Worm (Caenorhabditis elegans): ENCODE results near the gene unc-26.

unc-26 gene

DNA sequence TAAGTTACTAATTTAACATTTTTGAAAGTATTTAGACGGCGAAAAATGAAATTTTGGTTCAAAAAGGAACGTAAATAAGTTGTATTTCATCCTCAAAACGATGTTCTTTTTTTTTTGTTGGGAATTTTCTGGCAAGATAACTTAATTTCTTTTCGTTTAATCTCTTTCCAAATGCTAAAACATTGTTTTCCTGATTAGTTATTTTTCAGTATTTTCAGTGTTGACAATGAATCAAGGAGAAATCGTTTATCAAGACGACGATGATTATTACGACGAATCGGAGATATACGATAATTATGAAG, 31.5 kb downstream of the unc-26 start, which contains the start of gene lin-54:
Gene lin-54, plus strand, starts transcription at position 203 of the 302 bp plus-strand sequence.
- no peak for TF ChIP-seq ztf-23 (GFP tag; IDR thresholded peaks at IDR 0.05)

DNA sequence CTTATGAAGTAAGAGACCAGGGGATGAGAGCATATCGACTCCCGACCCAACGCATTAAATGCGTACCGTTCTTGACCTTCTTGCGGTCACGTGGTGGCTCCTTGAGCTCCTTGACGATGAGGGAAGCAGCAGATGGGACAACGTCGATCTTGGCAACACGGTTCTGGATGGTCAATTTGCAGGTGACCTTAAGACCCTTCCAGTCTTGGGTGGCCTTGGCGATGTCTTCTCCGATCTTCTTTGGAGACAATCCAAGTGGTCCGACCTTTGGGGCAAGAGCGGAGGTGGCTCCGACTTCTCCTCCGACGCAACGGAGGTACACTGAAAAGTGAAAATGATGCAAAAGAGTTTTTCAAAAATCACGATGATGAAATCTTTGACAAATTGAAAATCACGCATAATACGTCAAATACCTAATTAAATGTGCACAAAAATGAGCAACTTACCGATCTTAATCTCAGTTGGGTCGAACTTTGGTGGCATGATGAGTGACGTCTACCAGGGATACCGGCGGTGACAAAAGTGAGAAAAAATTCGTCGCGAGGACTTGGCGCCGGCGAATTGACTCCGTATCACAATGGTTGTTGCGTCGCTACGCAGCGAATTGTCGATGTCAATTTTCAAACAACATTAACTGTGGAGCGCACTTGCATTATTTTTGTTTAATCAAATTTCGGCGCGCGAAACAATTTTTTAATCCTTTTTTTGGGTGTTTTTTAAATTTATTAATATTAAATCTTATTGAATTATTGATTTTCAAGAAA, 32.1 kb downstream of the unc-26 start, which contains the start of gene rpl-12:
Gene rpl-12, minus strand, starts transcription at position 574 of the 764 bp plus-strand sequence.
- no peak for TF ChIP-seq ztf-29 (GFP tag; IDR thresholded peaks at IDR 0.05)
- TF ChIP-seq ref-1 (GFP tag; conservative IDR thresholded peaks at IDR 0.05): no peak
- TF ChIP-seq cog-1 (tag; optimal IDR thresholded peaks at IDR 0.05): peak; percentile 98
- no peak for TF ChIP-seq tab-1 (GFP tag; IDR thresholded peaks at IDR 0.05)
- no peak for TF ChIP-seq med-1 (GFP tag; optimal IDR thresholded peaks at IDR 0.05; ENCODE audit: insufficient read depth)
- peak; percentile 89 for TF ChIP-seq ztf-23 (GFP tag; IDR thresholded peaks at IDR 0.05)
- 0 out of 2 replicates have a peak, but pooled peaks have one; percentile 15 for TF ChIP-seq klf-2 (GFP tag; conservative IDR thresholded peaks at IDR 0.05)
- TF ChIP-seq flt-1 (GFP tag; IDR thresholded peaks at IDR 0.05): peak; percentile 77
- peak; percentile 58; the same call in 1 of the 2 replicates for TF ChIP-seq T22C8.4 (GFP tag; IDR thresholded peaks at IDR 0.05)

DNA sequence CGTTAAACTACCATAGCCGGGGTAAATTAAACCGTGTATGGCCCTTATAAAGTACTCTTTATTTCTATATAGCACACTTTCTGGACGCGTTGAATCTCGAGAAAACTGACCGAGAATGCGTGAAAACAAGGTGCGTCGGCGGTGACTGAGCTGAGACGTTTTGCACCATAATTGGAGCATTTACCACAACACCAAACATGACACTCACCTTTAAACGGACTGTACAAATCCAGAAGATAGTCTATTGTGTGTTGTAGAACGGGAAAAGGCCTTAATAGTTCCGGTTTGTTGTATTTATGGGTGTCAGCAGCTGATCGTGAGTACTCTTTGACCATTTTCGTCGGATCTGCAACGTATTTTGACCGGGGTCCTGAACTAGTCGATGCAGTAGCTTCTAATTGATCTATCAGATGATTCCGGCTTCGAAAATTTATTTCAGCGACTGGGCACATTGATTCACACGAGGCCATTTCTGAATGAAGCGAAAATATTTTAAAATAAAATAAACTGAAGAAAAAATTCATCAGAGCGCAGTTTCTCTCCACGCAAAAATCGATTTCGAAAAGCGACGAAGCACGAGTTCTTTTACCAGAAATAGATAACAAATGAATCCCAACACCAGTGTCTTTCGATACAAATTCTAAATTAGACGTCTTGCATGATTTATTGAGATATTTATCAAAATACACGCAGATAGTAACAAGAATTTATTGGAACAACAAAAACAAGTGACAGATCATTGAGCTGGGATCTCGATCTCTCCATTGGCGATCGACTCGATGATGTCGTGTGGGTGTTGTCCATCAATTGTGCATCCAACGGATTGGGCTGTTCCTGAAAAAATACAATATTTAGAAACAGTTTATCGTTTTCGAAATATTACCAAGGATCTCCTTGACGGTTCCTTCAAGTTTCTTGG, 33.1 kb downstream of the unc-26 start, which contains the start of gene tag-115:
Gene tag-115, minus strand, starts transcription at position 472 of the 919 bp plus-strand sequence.
- TF ChIP-seq flt-1 (GFP tag; IDR thresholded peaks at IDR 0.05): no peak

DNA sequence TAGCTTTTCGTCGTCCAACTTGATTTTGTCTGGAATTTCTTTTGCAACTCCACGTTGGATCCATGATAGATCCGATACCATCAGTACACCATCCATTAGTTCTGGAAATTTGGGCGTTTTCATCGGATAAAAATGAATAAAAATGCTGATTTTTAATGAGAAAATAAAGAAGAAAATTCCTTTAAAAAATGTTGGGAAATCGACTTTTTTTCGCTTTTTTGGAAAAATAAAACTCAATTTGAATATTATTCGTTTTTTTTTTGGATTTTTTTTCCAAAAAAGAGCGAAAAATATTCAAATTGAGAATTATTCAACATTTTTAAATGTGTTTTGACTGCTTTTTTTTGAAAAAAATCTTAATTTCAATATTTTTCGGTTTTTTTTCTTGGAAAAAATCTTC, 35.8 kb downstream of the unc-26 start, which contains the start of gene pwp-1:
Gene pwp-1, minus strand, starts transcription at position 101 of the 400 bp plus-strand sequence.
- no peak for TF ChIP-seq cog-1 (tag; optimal IDR thresholded peaks at IDR 0.05)
- TF ChIP-seq ztf-23 (GFP tag; IDR thresholded peaks at IDR 0.05): no peak
- TF ChIP-seq T22C8.4 (GFP tag; IDR thresholded peaks at IDR 0.05): no peak
- TF ChIP-seq flt-1 (GFP tag; IDR thresholded peaks at IDR 0.05): no peak
- no peak for TF ChIP-seq ref-1 (GFP tag; conservative IDR thresholded peaks at IDR 0.05)
- TF ChIP-seq med-1 (GFP tag; optimal IDR thresholded peaks at IDR 0.05; ENCODE audit: insufficient read depth): no peak
- TF ChIP-seq ztf-29 (GFP tag; IDR thresholded peaks at IDR 0.05): no peak
- no peak for TF ChIP-seq klf-2 (GFP tag; conservative IDR thresholded peaks at IDR 0.05)
- TF ChIP-seq tab-1 (GFP tag; IDR thresholded peaks at IDR 0.05): no peak

DNA sequence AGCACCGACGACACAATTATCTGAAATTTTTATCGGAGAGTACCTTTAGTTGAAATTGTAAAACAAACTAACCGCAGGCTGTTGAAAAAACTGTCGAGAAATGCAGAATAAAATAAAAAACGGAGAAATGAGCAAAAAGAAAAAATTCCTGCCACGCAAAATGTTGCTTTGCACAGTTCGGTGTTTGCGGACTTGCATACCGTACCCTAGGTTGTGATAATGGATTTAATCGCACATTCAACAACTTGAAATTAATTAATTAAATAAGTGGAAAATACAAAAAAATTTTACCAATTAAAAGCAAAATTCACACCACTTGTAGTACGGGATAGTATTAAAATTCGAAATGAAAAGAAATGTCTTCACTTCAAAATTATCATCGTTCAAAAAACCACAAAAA, 40.9 kb downstream of the unc-26 start:
- TF ChIP-seq flt-1 (GFP tag; IDR thresholded peaks at IDR 0.05) (no peak), ztf-23 (GFP tag; IDR thresholded peaks at IDR 0.05) (no peak), ztf-29 (GFP tag; IDR thresholded peaks at IDR 0.05) (no peak), ref-1 (GFP tag; conservative IDR thresholded peaks at IDR 0.05) (no peak), tab-1 (GFP tag; IDR thresholded peaks at IDR 0.05) (no peak), klf-2 (GFP tag; conservative IDR thresholded peaks at IDR 0.05) (no peak), T22C8.4 (GFP tag; IDR thresholded peaks at IDR 0.05) (no peak), cog-1 (tag; optimal IDR thresholded peaks at IDR 0.05) (no peak), med-1 (GFP tag; optimal IDR thresholded peaks at IDR 0.05; ENCODE audit: insufficient read depth) (no peak)

DNA sequence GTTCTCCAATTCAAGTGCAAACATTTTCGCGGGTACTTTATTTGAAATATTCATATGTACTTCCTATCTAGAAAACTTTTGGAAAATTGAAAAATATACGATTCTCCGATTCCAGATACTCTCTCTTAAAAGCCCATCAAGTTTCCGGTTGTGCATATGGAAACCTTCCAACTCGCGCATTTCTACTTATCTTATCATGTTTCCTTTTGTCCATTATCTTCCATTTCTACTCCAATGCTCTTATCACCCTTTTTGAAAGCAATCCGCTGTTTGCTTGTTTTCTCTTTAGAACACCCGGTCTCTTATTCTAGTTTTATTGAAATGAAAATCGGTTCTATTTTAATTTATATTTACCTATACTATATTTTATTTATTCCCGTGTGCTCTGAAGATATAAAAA, 50.7 kb downstream of the unc-26 start, which contains the start of gene C48D1.5:
Gene C48D1.5, plus strand, starts transcription at position 301 of the 400 bp plus-strand sequence.
- TF ChIP-seq tab-1 (GFP tag; IDR thresholded peaks at IDR 0.05): no peak
- TF ChIP-seq klf-2 (GFP tag; conservative IDR thresholded peaks at IDR 0.05): no peak
- TF ChIP-seq med-1 (GFP tag; optimal IDR thresholded peaks at IDR 0.05; ENCODE audit: insufficient read depth): no peak
- no peak for TF ChIP-seq ztf-29 (GFP tag; IDR thresholded peaks at IDR 0.05)
- TF ChIP-seq ztf-23 (GFP tag; IDR thresholded peaks at IDR 0.05): no peak
- TF ChIP-seq cog-1 (tag; optimal IDR thresholded peaks at IDR 0.05): no peak
- no peak for TF ChIP-seq flt-1 (GFP tag; IDR thresholded peaks at IDR 0.05)
- TF ChIP-seq ref-1 (GFP tag; conservative IDR thresholded peaks at IDR 0.05): no peak
- no peak for TF ChIP-seq T22C8.4 (GFP tag; IDR thresholded peaks at IDR 0.05)

DNA sequence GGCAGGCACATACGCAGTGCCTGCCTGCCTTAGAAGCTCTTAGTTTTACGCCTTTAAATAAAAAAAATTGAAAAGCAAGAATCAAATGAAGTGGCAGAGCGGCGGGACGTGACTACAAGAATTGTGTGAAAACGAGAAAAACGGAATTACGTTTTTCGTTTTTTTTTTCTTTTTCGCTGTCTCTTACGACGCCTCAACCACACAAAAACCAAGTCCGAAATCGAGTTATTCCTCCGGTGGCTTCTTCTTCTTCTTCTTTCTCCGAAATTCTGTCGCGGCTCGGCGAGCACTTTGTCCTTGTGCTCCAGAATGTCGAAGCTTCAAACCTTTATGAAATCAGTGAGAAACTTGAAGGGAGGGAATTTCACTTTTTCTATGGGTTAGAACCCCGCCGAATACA, 51.7 kb downstream of the unc-26 start:
- no peak for TF ChIP-seq med-1 (GFP tag; optimal IDR thresholded peaks at IDR 0.05; ENCODE audit: insufficient read depth)
- TF ChIP-seq flt-1 (GFP tag; IDR thresholded peaks at IDR 0.05): no peak
- no peak for TF ChIP-seq cog-1 (tag; optimal IDR thresholded peaks at IDR 0.05)
- TF ChIP-seq ztf-29 (GFP tag; IDR thresholded peaks at IDR 0.05): no peak
- TF ChIP-seq T22C8.4 (GFP tag; IDR thresholded peaks at IDR 0.05): no peak
- no peak for TF ChIP-seq ref-1 (GFP tag; conservative IDR thresholded peaks at IDR 0.05)
- TF ChIP-seq klf-2 (GFP tag; conservative IDR thresholded peaks at IDR 0.05): no peak
- TF ChIP-seq ztf-23 (GFP tag; IDR thresholded peaks at IDR 0.05): no peak
- TF ChIP-seq tab-1 (GFP tag; IDR thresholded peaks at IDR 0.05): no peak

DNA sequence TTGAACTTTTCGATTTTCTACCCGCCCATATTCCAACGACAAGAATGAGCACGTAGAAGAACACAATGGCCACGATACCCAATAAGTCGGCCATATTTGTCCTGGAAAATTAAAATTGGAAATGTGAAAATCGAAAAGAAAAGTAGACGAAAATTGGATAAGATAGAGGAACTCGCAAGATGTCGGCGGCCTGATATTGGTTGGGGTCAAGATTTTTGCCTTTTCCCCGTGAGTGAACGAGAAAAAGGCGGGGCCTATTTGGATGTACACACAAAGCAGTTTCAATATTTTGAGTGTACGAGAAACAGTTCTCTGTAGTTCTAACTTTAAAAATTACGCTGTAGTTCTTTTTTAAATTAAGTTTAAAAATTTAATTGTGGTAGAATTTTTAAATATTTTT, 57.9 kb downstream of the unc-26 start, which contains the start of gene cho-1:
Gene cho-1, minus strand, starts transcription at position 101 of the 400 bp plus-strand sequence.
- TF ChIP-seq ztf-29 (GFP tag; IDR thresholded peaks at IDR 0.05) (no peak), klf-2 (GFP tag; conservative IDR thresholded peaks at IDR 0.05) (no peak), ref-1 (GFP tag; conservative IDR thresholded peaks at IDR 0.05) (no peak), cog-1 (tag; optimal IDR thresholded peaks at IDR 0.05) (no peak), tab-1 (GFP tag; IDR thresholded peaks at IDR 0.05) (no peak), T22C8.4 (GFP tag; IDR thresholded peaks at IDR 0.05) (no peak), ztf-23 (GFP tag; IDR thresholded peaks at IDR 0.05) (no peak), med-1 (GFP tag; optimal IDR thresholded peaks at IDR 0.05; ENCODE audit: insufficient read depth) (no peak), flt-1 (GFP tag; IDR thresholded peaks at IDR 0.05) (no peak)

All from whole organism, midembryonic.